Fruit fly (Drosophila melanogaster) whole organism, embryonic: Measurements from ENCODE around the gene Obp19a.

Experiments used
- Atf6 ChIP-seq: fragments of 200-800 bp; sonication (Bioruptor generic); IDR thresholded peaks from 2 replicates; pipeline ENCODE4 v1.3.6; 2022; ENCODE audit warnings: missing biosample characterization, missing genetic modification characterization
- CG10147 ChIP-seq: fragments of 200-800 bp; sonication (Bioruptor generic); optimal IDR thresholded peaks from 2 replicates; lab custom pipeline; 2019; ENCODE audit warnings: missing biosample characterization, mild to moderate bottlenecking, missing genetic modification characterization, moderate library complexity
- CG10979 ChIP-seq: fragments of 200-800 bp; sonication (Bioruptor generic); optimal IDR thresholded peaks from 2 replicates; lab custom pipeline; 2018; ENCODE audit warnings: missing biosample characterization, mild to moderate bottlenecking, missing genetic modification characterization, moderate library complexity
- CG12942 ChIP-seq: fragments of 200-800 bp; sonication (Bioruptor generic); optimal IDR thresholded peaks from 3 replicates; lab custom pipeline; 2016; ENCODE audit warnings: missing biosample characterization, missing genetic modification characterization
- CG1603 ChIP-seq: fragments of 200-800 bp; sonication (Bioruptor generic); optimal IDR thresholded peaks from 2 replicates; lab custom pipeline; 2019; ENCODE audit warnings: missing biosample characterization, mild to moderate bottlenecking, missing genetic modification characterization, moderate library complexity
- CG16815 ChIP-seq: fragments of 200-800 bp; sonication (Bioruptor generic); optimal IDR thresholded peaks from 3 replicates; lab custom pipeline; 2017; ENCODE audit warnings: missing biosample characterization, mild to moderate bottlenecking, missing genetic modification characterization
- CG18476 ChIP-seq: fragments of 200-800 bp; sonication (Bioruptor generic); optimal IDR thresholded peaks from 2 replicates; lab custom pipeline; 2016; ENCODE audit warnings: missing biosample characterization, mild to moderate bottlenecking, missing genetic modification characterization
- CG31224 ChIP-seq: fragments of 200-800 bp; sonication (Bioruptor generic); IDR thresholded peaks from 2 replicates; pipeline ENCODE4 v1.3.6; 2022; ENCODE audit warnings: missing biosample characterization, missing genetic modification characterization
- CG4707 ChIP-seq: fragments of 200-800 bp; sonication (Bioruptor generic); optimal IDR thresholded peaks from 2 replicates; lab custom pipeline; 2018; ENCODE audit warnings: missing biosample characterization, mild to moderate bottlenecking, missing genetic modification characterization, moderate library complexity
- CG6765 ChIP-seq: fragments of 200-800 bp; sonication (Bioruptor generic); optimal IDR thresholded peaks from 3 replicates; lab custom pipeline; 2017; ENCODE audit warnings: missing biosample characterization, mild to moderate bottlenecking, missing genetic modification characterization
- CG9932 ChIP-seq: fragments of 200-800 bp; sonication (Bioruptor generic); IDR thresholded peaks from 2 replicates; pipeline ENCODE4 v1.3.6; 2022; ENCODE audit warnings: missing biosample characterization, missing genetic modification characterization
- Dip2 ChIP-seq: fragments of 200-800 bp; sonication (Bioruptor generic); IDR thresholded peaks from 2 replicates; pipeline ENCODE4 v1.3.6; 2022; ENCODE audit warnings: missing biosample characterization, missing genetic modification characterization
- E2f2 ChIP-seq: fragments of 200-800 bp; sonication (Bioruptor generic); IDR thresholded peaks from 2 replicates; pipeline ENCODE4 v1.3.6; 2022; ENCODE audit warnings: missing biosample characterization, missing genetic modification characterization
- ERR ChIP-seq: fragments of 200-800 bp; sonication (Bioruptor generic); optimal IDR thresholded peaks from 2 replicates; lab custom pipeline; 2016; ENCODE audit warnings: missing biosample characterization, missing genetic modification characterization
- Elba2 ChIP-seq: fragments of 200-800 bp; sonication (Bioruptor generic); optimal IDR thresholded peaks from 3 replicates; lab custom pipeline; 2016; ENCODE audit warnings: missing biosample characterization, missing genetic modification characterization
- Gsc ChIP-seq: fragments of 200-800 bp; sonication (Bioruptor generic); IDR thresholded peaks from 2 replicates; pipeline ENCODE4 v1.3.6; 2022; ENCODE audit warnings: missing biosample characterization, missing genetic modification characterization
- Hand ChIP-seq: fragments of 200-800 bp; sonication (Bioruptor generic); optimal IDR thresholded peaks from 2 replicates; lab custom pipeline; 2017; ENCODE audit warnings: mild to moderate bottlenecking, missing biosample characterization, missing genetic modification reagents, missing genetic modification characterization
- HmgZ ChIP-seq: fragments of 200-800 bp; sonication (Bioruptor generic); optimal IDR thresholded peaks from 2 replicates; lab custom pipeline; 2018; ENCODE audit warnings: missing biosample characterization, mild to moderate bottlenecking, missing genetic modification characterization
- MTF-1 ChIP-seq: fragments of 200-800 bp; sonication (Bioruptor generic); optimal IDR thresholded peaks from 2 replicates; lab custom pipeline; 2018; ENCODE audit warnings: missing biosample characterization, mild to moderate bottlenecking, missing genetic modification characterization, borderline replicate concordance
- Nf-YB ChIP-seq: fragments of 200-800 bp; sonication (Bioruptor generic); optimal IDR thresholded peaks from 3 replicates; lab custom pipeline; 2019; ENCODE audit warnings: missing biosample characterization, mild to moderate bottlenecking, missing genetic modification characterization, moderate library complexity
- Ravus ChIP-seq: fragments of 200-800 bp; sonication (Bioruptor generic); IDR thresholded peaks from 2 replicates; pipeline ENCODE4 v1.3.6; 2022; ENCODE audit warnings: missing biosample characterization, missing genetic modification characterization
- Usf ChIP-seq: fragments of 200-800 bp; sonication (Bioruptor generic); optimal IDR thresholded peaks from 2 replicates; lab custom pipeline; 2017; ENCODE audit warnings: missing genotype, missing biosample characterization, missing genetic modification characterization
- Xrp1 ChIP-seq: fragments of 200-800 bp; sonication (Bioruptor generic); IDR thresholded peaks from 2 replicates; pipeline ENCODE4 v1.3.6; 2022; ENCODE audit warnings: missing biosample characterization, missing genetic modification characterization
- ab ChIP-seq: fragments of 200-800 bp; sonication (Bioruptor generic); optimal IDR thresholded peaks from 2 replicates; lab custom pipeline; 2016; ENCODE audit warnings: missing biosample characterization, missing genetic modification characterization
- al ChIP-seq: fragments of 200-800 bp; sonication (Bioruptor generic); IDR thresholded peaks from 2 replicates; pipeline ENCODE4 v1.3.6; 2022; ENCODE audit warnings: missing biosample characterization, missing genetic modification characterization
- amos ChIP-seq: fragments of 200-800 bp; sonication (Bioruptor generic); IDR thresholded peaks from 2 replicates; pipeline ENCODE4 v1.3.6; 2022; ENCODE audit warnings: missing biosample characterization, missing genetic modification characterization; ENCODE audit not compliant: partially characterized antibody
- bbx ChIP-seq: fragments of 200-800 bp; sonication (Bioruptor generic); IDR thresholded peaks from 2 replicates; pipeline ENCODE4 v1.3.6; 2022; ENCODE audit warnings: missing biosample characterization, missing genetic modification characterization; ENCODE audit not compliant: partially characterized antibody
- chm ChIP-seq: fragments of 200-800 bp; sonication (Bioruptor generic); IDR thresholded peaks from 2 replicates; pipeline ENCODE4 v1.3.6; 2022; ENCODE audit warnings: missing biosample characterization, missing genetic modification characterization
- chn ChIP-seq: fragments of 200-800 bp; sonication (Bioruptor generic); optimal IDR thresholded peaks from 2 replicates; lab custom pipeline; 2016; ENCODE audit warnings: missing biosample characterization, missing genetic modification characterization
- dpn ChIP-seq, 2 experiments: fragments of 200-800 bp; sonication (Bioruptor generic); optimal IDR thresholded peaks; 3 replicates each; lab custom pipeline; 2016; ENCODE audit warnings: missing biosample characterization in 2 of 2, missing genetic modification characterization in 2 of 2
- dysf ChIP-seq: fragments of 200-800 bp; sonication (Bioruptor generic); IDR thresholded peaks from 3 replicates; pipeline ENCODE4 v1.3.6; 2022; ENCODE audit warnings: missing biosample characterization, missing genetic modification characterization
- emc ChIP-seq: fragments of 200-800 bp; sonication (Bioruptor generic); optimal IDR thresholded peaks from 2 replicates; lab custom pipeline; 2016; ENCODE audit warnings: missing biosample characterization, missing genetic modification characterization
- en ChIP-seq: fragments of 200-800 bp; sonication (Bioruptor generic); optimal IDR thresholded peaks from 2 replicates; lab custom pipeline; 2016; ENCODE audit warnings: missing biosample characterization, missing genetic modification characterization
- eyg ChIP-seq: fragments of 200-800 bp; sonication (Bioruptor generic); optimal IDR thresholded peaks from 3 replicates; lab custom pipeline; 2016; ENCODE audit warnings: missing biosample characterization, missing genetic modification characterization
- fd3F ChIP-seq: fragments of 200-800 bp; sonication (Bioruptor generic); optimal IDR thresholded peaks from 2 replicates; lab custom pipeline; 2018; ENCODE audit warnings: missing biosample characterization, mild to moderate bottlenecking, missing genetic modification characterization, moderate library complexity
- fd96Cb ChIP-seq: fragments of 200-800 bp; sonication (Bioruptor generic); optimal IDR thresholded peaks from 2 replicates; lab custom pipeline; 2018; ENCODE audit warnings: missing biosample characterization, mild to moderate bottlenecking, missing genetic modification characterization, moderate library complexity
- grn ChIP-seq: fragments of 200-800 bp; sonication (Bioruptor generic); optimal IDR thresholded peaks from 3 replicates; lab custom pipeline; 2017; ENCODE audit warnings: missing biosample characterization, missing genetic modification characterization
- kay ChIP-seq: fragments of 200-800 bp; sonication (Bioruptor generic); optimal IDR thresholded peaks from 2 replicates; lab custom pipeline; 2016; ENCODE audit warnings: missing biosample characterization, missing genetic modification characterization
- lilli ChIP-seq: fragments of 200-800 bp; sonication (Bioruptor generic); optimal IDR thresholded peaks from 3 replicates; lab custom pipeline; 2016; ENCODE audit warnings: missing biosample characterization, missing genetic modification characterization
- lov ChIP-seq, 2 experiments: fragments of 200-800 bp in 1 of 2; fragments of >200 bp in 1 of 2; sonication (Bioruptor generic) in 1 of 2; IDR thresholded peaks in 1 of 2; optimal IDR thresholded peaks in 1 of 2; 2 replicates in 1 of 2; 3 replicates in 1 of 2; pipeline versions ENCODE4 v1.3.6 to Lab custom; 2017 to 2022; ENCODE audit warnings: missing biosample characterization in 1 of 2, missing genetic modification characterization in 1 of 2
- pho ChIP-seq: fragments of 200-800 bp; sonication (Bioruptor generic); optimal IDR thresholded peaks from 2 replicates; lab custom pipeline; 2016; ENCODE audit warnings: missing biosample characterization, missing genetic modification characterization
- phol ChIP-seq: fragments of 200-800 bp; sonication (Bioruptor generic); optimal IDR thresholded peaks from 3 replicates; lab custom pipeline; 2018; ENCODE audit warnings: missing biosample characterization, mild to moderate bottlenecking, missing genetic modification characterization, moderate library complexity
- pum ChIP-seq: fragments of 200-800 bp; sonication (Bioruptor generic); optimal IDR thresholded peaks from 2 replicates; lab custom pipeline; 2016; ENCODE audit warnings: missing biosample characterization, missing genetic modification characterization
- ranshi ChIP-seq: fragments of 200-800 bp; sonication (Bioruptor generic); IDR thresholded peaks from 2 replicates; pipeline ENCODE4 v1.3.6; 2022; ENCODE audit warnings: missing biosample characterization, missing genetic modification characterization
- repo ChIP-seq: fragments of 200-800 bp; sonication (Bioruptor generic); optimal IDR thresholded peaks from 2 replicates; lab custom pipeline; 2016; ENCODE audit warnings: missing biosample characterization, missing genetic modification characterization
- sob ChIP-seq: fragments of 200-800 bp; sonication (Bioruptor generic); IDR thresholded peaks from 2 replicates; pipeline ENCODE4 v1.3.6; 2022; ENCODE audit warnings: missing biosample characterization, missing genetic modification characterization
- ssp ChIP-seq: fragments of 200-800 bp; sonication (Bioruptor generic); IDR thresholded peaks from 2 replicates; pipeline ENCODE4 v1.3.6; 2022; ENCODE audit warnings: missing biosample characterization, missing genetic modification characterization
- wor ChIP-seq: fragments of 200-800 bp; sonication (Bioruptor generic); IDR thresholded peaks from 2 replicates; pipeline ENCODE4 v1.3.6; 2022; ENCODE audit warnings: missing biosample characterization, missing genetic modification characterization
- zf30C ChIP-seq: fragments of 200-800 bp; sonication (Bioruptor generic); optimal IDR thresholded peaks from 3 replicates; lab custom pipeline; 2018; ENCODE audit warnings: missing biosample characterization, mild to moderate bottlenecking, missing genetic modification characterization

Obp19a gene

DNA sequence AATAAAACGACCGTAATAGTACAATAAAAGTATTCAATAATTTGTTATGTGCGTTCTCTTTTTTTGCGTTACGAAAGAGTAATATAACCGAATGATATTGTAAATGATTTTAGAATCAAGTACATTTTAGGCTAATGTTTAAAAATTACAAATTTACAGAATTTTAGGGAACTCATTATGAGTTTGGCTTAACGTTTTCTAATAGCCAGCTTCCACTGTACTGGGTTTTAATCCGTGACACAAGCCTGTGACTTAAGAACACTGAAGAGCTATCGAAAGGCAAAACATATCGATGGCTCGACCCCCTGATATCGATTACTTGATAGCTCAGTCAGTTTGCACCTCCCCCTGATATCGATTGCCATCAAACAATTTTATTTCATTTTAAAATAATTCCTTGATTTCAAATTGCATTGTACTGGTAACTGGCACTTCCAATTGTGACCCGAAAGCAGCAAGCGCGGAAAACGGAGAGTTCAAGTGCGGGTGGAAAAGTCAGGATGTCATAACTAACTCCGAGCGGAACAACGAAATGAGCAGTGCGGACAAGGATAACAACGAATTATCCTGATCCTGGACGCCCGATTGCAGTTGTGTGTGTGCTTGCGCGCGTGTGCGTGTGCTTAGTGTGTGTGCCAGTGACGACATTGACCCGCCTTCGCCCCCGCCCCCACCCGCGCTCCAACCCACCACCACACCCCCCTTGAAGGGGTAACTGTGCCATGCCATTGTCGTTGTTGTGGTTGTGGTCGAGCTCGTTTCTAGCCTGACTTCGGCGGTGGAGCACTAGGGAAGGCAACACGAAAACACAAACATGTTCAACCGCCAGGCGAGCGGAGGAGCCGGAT, 21.3 kb upstream of the Obp19a start, which contains the start of gene HERC2 (continued):
- TF ChIP-seq dysf (GFP tag; lab: Robert Waterston, UW) (peak; percentile 62), ab (GFP tag; lab: Kevin White, UChicago) (no peak), CG31224 (no peak), Dip2 (no peak), grn (GFP tag; lab: Kevin White, UChicago) (no peak), CG1603 (tag; lab: Kevin White, UChicago) (no peak), eyg (GFP tag; lab: Kevin White, UChicago) (no peak), phol (tag; lab: Kevin White, UChicago) (peak; percentile 43), bbx (GFP tag; lab: Robert Waterston, UW) (peak; percentile 94), lov (optimal IDR thresholded peaks at IDR 0.05; lab: Kevin White, UChicago) (no peak), lov (GFP tag; IDR thresholded peaks at IDR 0.05; lab: Robert Waterston, UW) (no peak), zf30C (GFP tag; lab: Kevin White, UChicago) (no peak), ranshi (GFP tag; lab: Robert Waterston, UW) (no peak; the same call in 1 of the 2 replicates), Xrp1 (peak; percentile 61; the same call in 1 of the 2 replicates), CG12942 (GFP tag; lab: Kevin White, UChicago) (peak; percentile 34), CG18476 (no peak), fd3F (GFP tag; lab: Kevin White, UChicago) (no peak), HmgZ (tag; lab: Kevin White, UChicago) (peak; percentile 35), chn (GFP tag; lab: Kevin White, UChicago) (peak; percentile 58), fd96Cb (tag; lab: Kevin White, UChicago) (peak; percentile 16), CG9932 (GFP tag; lab: Robert Waterston, UW) (peak; percentile 79), kay (GFP tag; lab: Kevin White, UChicago) (no peak), Atf6 (GFP tag; lab: Robert Waterston, UW) (no peak), Elba2 (GFP tag; lab: Kevin White, UChicago) (peak; percentile 12), E2f2 (peak; percentile 46), pho (GFP tag; lab: Kevin White, UChicago) (peak; percentile 64), Nf-YB (GFP tag; lab: Kevin White, UChicago) (no peak), amos (GFP tag; lab: Robert Waterston, UW) (peak; percentile 93), repo (GFP tag; lab: Kevin White, UChicago) (no peak), MTF-1 (GFP tag; lab: Kevin White, UChicago) (no peak), CG10147 (GFP tag; lab: Kevin White, UChicago) (no peak), sob (peak; percentile 63; the same call in 1 of the 2 replicates), emc (GFP tag; lab: Kevin White, UChicago) (no peak), ERR (GFP tag; lab: Kevin White, UChicago) (peak; percentile 14), Usf (GFP tag; lab: Kevin White, UChicago) (no peak), Hand (GFP tag; lab: Kevin White, UChicago) (no peak), ssp (peak; percentile 87), dpn (GFP tag; optimal IDR thresholded peaks at IDR 0.05; lab: Kevin White, UChicago) (peak; percentile 42 to 71), wor (no peak), Gsc (GFP tag; lab: Robert Waterston, UW) (no peak), pum (GFP tag; lab: Kevin White, UChicago) (peak; percentile 49), en (GFP tag; lab: Kevin White, UChicago) (peak; percentile 22), CG10979 (tag; lab: Kevin White, UChicago) (no peak), CG4707 (GFP tag; lab: Kevin White, UChicago) (no peak), CG6765 (GFP tag; lab: Kevin White, UChicago) (no peak), chm (GFP tag; lab: Robert Waterston, UW) (no peak), CG16815 (GFP tag; lab: Kevin White, UChicago) (peak; percentile 23), Ravus (GFP tag; lab: Robert Waterston, UW) (no peak), al (GFP tag; lab: Robert Waterston, UW) (peak; percentile 59), lilli (GFP tag; lab: Kevin White, UChicago) (peak; percentile 66)
